Worm (Caenorhabditis elegans) whole organism, young adult: Measurements from ENCODE around the gene cpg-1.

Experiments
- B0035.1 ChIP-seq: sonication (generic microtip); optimal IDR thresholded peaks from 2 replicates; lab custom pipeline; 2016; ENCODE audit warnings: missing genetic modification characterization, mild to moderate bottlenecking, missing compliant biosample characterization, missing genotype, missing genetic modification reagents
- C17E4.6 ChIP-seq: fragments of 200-800 bp; sonication (Bioruptor generic); IDR thresholded peaks from 2 replicates; pipeline ENCODE4 v1.3.6; 2022; ENCODE audit warnings: missing genetic modification reagents, missing genetic modification characterization, missing compliant biosample characterization
- D2030.7 ChIP-seq: fragments of 200-800 bp; sonication (Bioruptor generic); IDR thresholded peaks from 2 replicates; pipeline ENCODE4 v1.3.6; 2022; ENCODE audit warnings: missing genetic modification reagents, missing genetic modification characterization, missing compliant biosample characterization
- F33H1.4 ChIP-seq: fragments of 200-800 bp; sonication (Bioruptor generic); IDR thresholded peaks from 2 replicates; pipeline ENCODE4 v1.3.6; 2022; ENCODE audit warnings: missing genetic modification reagents, missing genetic modification characterization, missing compliant biosample characterization
- K11D2.4 ChIP-seq: fragments of 200-800 bp; sonication (Bioruptor generic); IDR thresholded peaks from 2 replicates; pipeline ENCODE4 v1.3.6; 2022; ENCODE audit warnings: missing genetic modification reagents, missing genetic modification characterization, missing compliant biosample characterization
- Y79H2A.3 ChIP-seq: fragments of 200-800 bp; sonication (Bioruptor generic); conservative IDR thresholded peaks from 2 replicates; pipeline ENCODE4 v1.3.6; 2022; ENCODE audit warnings: missing genetic modification reagents, missing genetic modification characterization, missing compliant biosample characterization
- ZK185.1 ChIP-seq: sonication (generic microtip); optimal IDR thresholded peaks from 2 replicates; lab custom pipeline; 2016; ENCODE audit warnings: mild to moderate bottlenecking, missing genetic modification characterization, missing compliant biosample characterization; ENCODE audit not compliant: poor library complexity, severe bottlenecking
- attf-3 ChIP-seq: fragments of 200-800 bp; sonication (Bioruptor generic); conservative IDR thresholded peaks from 2 replicates; pipeline ENCODE4 v1.3.6; 2022; ENCODE audit warnings: missing genetic modification reagents, missing genetic modification characterization, missing compliant biosample characterization
- attf-5 ChIP-seq: fragments of 200-800 bp; sonication (Bioruptor generic); optimal IDR thresholded peaks from 2 replicates; lab custom pipeline; 2018; ENCODE audit warnings: mild to moderate bottlenecking, missing genetic modification characterization, missing compliant biosample characterization
- cebp-1 ChIP-seq, 2 experiments: fragments of 200-800 bp in 1 of 2; sonication (Bioruptor generic) in 1 of 2; sonication (generic microtip) in 1 of 2; IDR thresholded peaks in 1 of 2; optimal IDR thresholded peaks in 1 of 2; 2 replicates each; pipeline versions ENCODE4 v1.3.6 to Lab custom; 2017 to 2022; ENCODE audit warnings: missing compliant biosample characterization in 2 of 2, missing genetic modification characterization in 2 of 2, mild to moderate bottlenecking in 1 of 2, missing genetic modification reagents in 1 of 2, moderate library complexity in 1 of 2
- ceh-40 ChIP-seq: fragments of 200-800 bp; sonication (Bioruptor generic); IDR thresholded peaks from 2 replicates; pipeline ENCODE4 v1.3.6; 2022; ENCODE audit warnings: missing genetic modification characterization, missing compliant biosample characterization
- ceh-79 ChIP-seq: sonication (generic microtip); optimal IDR thresholded peaks from 2 replicates; lab custom pipeline; 2017; ENCODE audit warnings: mild to moderate bottlenecking, missing genetic modification characterization, missing compliant biosample characterization
- ceh-91 ChIP-seq: fragments of 200-800 bp; sonication (Bioruptor generic); IDR thresholded peaks from 2 replicates; pipeline ENCODE4 v1.3.6; 2022; ENCODE audit warnings: missing genetic modification reagents, missing genetic modification characterization, missing compliant biosample characterization
- die-1 ChIP-seq: sonication (generic microtip); optimal IDR thresholded peaks from 2 replicates; lab custom pipeline; 2016; ENCODE audit warnings: missing genotype, mild to moderate bottlenecking, missing genetic modification characterization, missing compliant biosample characterization
- egrh-3 ChIP-seq: fragments of 200-800 bp; sonication (Bioruptor generic); IDR thresholded peaks from 2 replicates; pipeline ENCODE4 v1.3.6; 2022; ENCODE audit warnings: missing genetic modification reagents, missing genetic modification characterization, missing compliant biosample characterization
- ets-4 ChIP-seq: fragments of 200-800 bp; sonication (Bioruptor generic); optimal IDR thresholded peaks from 2 replicates; lab custom pipeline; 2018; ENCODE audit warnings: mild to moderate bottlenecking, missing genetic modification characterization, missing compliant biosample characterization
- gei-17 ChIP-seq: fragments of 200-800 bp; sonication (Bioruptor generic); optimal IDR thresholded peaks from 2 replicates; lab custom pipeline; 2018; ENCODE audit warnings: mild to moderate bottlenecking, missing genetic modification characterization, missing compliant biosample characterization
- hmg-1.2 ChIP-seq: fragments of 200-800 bp; sonication (Bioruptor generic); IDR thresholded peaks from 2 replicates; pipeline ENCODE4 v1.3.6; 2022; ENCODE audit warnings: missing genetic modification reagents, missing genetic modification characterization, missing compliant biosample characterization
- hmg-20 ChIP-seq: fragments of 200-800 bp; sonication (Bioruptor generic); IDR thresholded peaks from 2 replicates; pipeline ENCODE4 v1.3.6; 2022; ENCODE audit warnings: missing genetic modification reagents, missing genetic modification characterization, missing compliant biosample characterization
- hrde-1 ChIP-seq: sonication (generic microtip); optimal IDR thresholded peaks from 2 replicates; lab custom pipeline; 2016; ENCODE audit warnings: missing genetic modification characterization, mild to moderate bottlenecking, missing compliant biosample characterization, moderate library complexity, missing genotype, missing genetic modification reagents, borderline replicate concordance
- hsf-1 ChIP-seq: fragments of 200-800 bp; sonication (Bioruptor generic); IDR thresholded peaks from 2 replicates; pipeline ENCODE4 v1.3.6; 2022; ENCODE audit warnings: missing genetic modification reagents, missing genetic modification characterization, missing compliant biosample characterization
- lin-35 ChIP-seq, 3 experiments: fragments of 150-350 bp in 2 of 3; sonication (generic microtip) in 1 of 3; optimal IDR thresholded peaks; 2 replicates each; lab custom pipeline; 2014 to 2018; ENCODE audit warnings: missing biosample characterization in 3 of 3, missing genetic modification characterization in 3 of 3, missing genetic modification reagents in 3 of 3
- lin-54 ChIP-seq: fragments of 200-800 bp; sonication (Bioruptor generic); optimal IDR thresholded peaks from 2 replicates; lab custom pipeline; 2018; ENCODE audit warnings: mild to moderate bottlenecking, missing genetic modification characterization, missing compliant biosample characterization
- lsl-1 ChIP-seq: fragments of 200-800 bp; sonication (Bioruptor generic); optimal IDR thresholded peaks from 2 replicates; lab custom pipeline; 2018; ENCODE audit warnings: mild to moderate bottlenecking, missing genetic modification characterization, moderate library complexity, missing compliant biosample characterization
- madf-10 ChIP-seq: sonication (generic microtip); optimal IDR thresholded peaks from 2 replicates; lab custom pipeline; 2016; ENCODE audit warnings: mild to moderate bottlenecking, missing genetic modification characterization, missing compliant biosample characterization
- madf-3 ChIP-seq: fragments of 200-800 bp; sonication (Bioruptor generic); IDR thresholded peaks from 2 replicates; pipeline ENCODE4 v1.3.6; 2022; ENCODE audit warnings: missing genetic modification reagents, missing genetic modification characterization, missing compliant biosample characterization
- madf-6 ChIP-seq: fragments of 200-800 bp; sonication (Bioruptor generic); IDR thresholded peaks from 2 replicates; pipeline ENCODE4 v1.3.6; 2022; ENCODE audit warnings: missing genetic modification reagents, missing genetic modification characterization, missing compliant biosample characterization
- madf-8 ChIP-seq: fragments of 200-800 bp; sonication (Bioruptor generic); conservative IDR thresholded peaks from 2 replicates; pipeline ENCODE4 v1.3.6; 2022; ENCODE audit warnings: missing genetic modification reagents, missing genetic modification characterization, missing compliant biosample characterization
- mcd-1 ChIP-seq: fragments of 200-800 bp; sonication (Bioruptor generic); IDR thresholded peaks from 2 replicates; pipeline ENCODE4 v1.3.6; 2022; ENCODE audit warnings: missing genetic modification reagents, missing genetic modification characterization, missing compliant biosample characterization
- mel-28 ChIP-seq: sonication (generic microtip); optimal IDR thresholded peaks from 2 replicates; lab custom pipeline; 2016; ENCODE audit warnings: borderline replicate concordance, mild to moderate bottlenecking, missing genetic modification characterization, missing compliant biosample characterization
- mxl-1 ChIP-seq: sonication (generic microtip); optimal IDR thresholded peaks from 2 replicates; lab custom pipeline; 2016; ENCODE audit warnings: missing genetic modification characterization, missing compliant biosample characterization
- nfya-2 ChIP-seq: fragments of 200-800 bp; sonication (Bioruptor generic); IDR thresholded peaks from 2 replicates; pipeline ENCODE4 v1.3.6; 2022; ENCODE audit warnings: missing genetic modification reagents, missing genetic modification characterization, missing compliant biosample characterization
- rcor-1 ChIP-seq: fragments of 200-800 bp; sonication (Bioruptor generic); IDR thresholded peaks from 2 replicates; pipeline ENCODE4 v1.3.6; 2022; ENCODE audit warnings: missing genetic modification reagents, missing genetic modification characterization, missing compliant biosample characterization
- sea-2 ChIP-seq: fragments of 200-800 bp; sonication (Bioruptor generic); IDR thresholded peaks from 2 replicates; pipeline ENCODE4 v1.3.6; 2022; ENCODE audit warnings: missing genetic modification characterization, missing compliant biosample characterization
- snpc-3.4 ChIP-seq: sonication (generic microtip); optimal IDR thresholded peaks from 2 replicates; lab custom pipeline; 2017; ENCODE audit warnings: missing genetic modification characterization, mild to moderate bottlenecking, missing compliant biosample characterization, antibody characterized with exemption, moderate library complexity, missing genotype, missing genetic modification reagents
- sptf-2 ChIP-seq: fragments of 200-800 bp; sonication (Bioruptor generic); optimal IDR thresholded peaks from 2 replicates; lab custom pipeline; 2018; ENCODE audit warnings: mild to moderate bottlenecking, missing genetic modification characterization, missing compliant biosample characterization
- xnd-1 ChIP-seq: sonication (generic microtip); optimal IDR thresholded peaks from 2 replicates; lab custom pipeline; 2016; ENCODE audit warnings: missing genotype, missing genetic modification reagents, missing genetic modification characterization, missing compliant biosample characterization
- zim-3 ChIP-seq: sonication (generic microtip); optimal IDR thresholded peaks from 2 replicates; lab custom pipeline; 2017; ENCODE audit warnings: mild to moderate bottlenecking, missing genetic modification characterization, moderate library complexity, missing compliant biosample characterization
- ztf-25 ChIP-seq: fragments of 200-800 bp; sonication (Bioruptor generic); IDR thresholded peaks from 2 replicates; pipeline ENCODE4 v1.3.6; 2022; ENCODE audit warnings: missing genetic modification reagents, missing genetic modification characterization, missing compliant biosample characterization
- ztf-26 ChIP-seq: sonication (generic microtip); optimal IDR thresholded peaks from 2 replicates; lab custom pipeline; 2017; ENCODE audit warnings: missing genetic modification characterization, missing compliant biosample characterization

cpg-1 gene

DNA sequence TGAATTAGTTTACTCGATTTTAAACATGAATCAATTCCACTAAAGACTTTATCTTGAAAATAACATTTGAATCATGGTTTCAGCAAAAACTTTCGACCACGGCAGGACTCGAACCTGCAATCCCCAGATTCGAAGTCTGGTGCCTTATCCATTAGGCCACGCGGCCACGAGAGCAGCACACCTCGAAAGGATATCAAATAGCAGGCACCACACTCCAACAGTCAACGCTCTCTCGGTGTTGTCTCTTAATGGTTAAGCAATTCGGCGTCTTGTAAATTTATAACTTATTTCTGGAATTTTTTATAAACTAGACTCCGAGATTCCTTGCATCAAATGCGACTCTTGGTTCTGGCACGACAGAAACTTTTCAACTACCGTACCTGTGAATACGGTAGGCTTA is 18.4 kb upstream of the cpg-1 start (continued):
- 0 out of 2 replicates have a peak, but pooled peaks have one; percentile 57 for TF ChIP-seq ceh-40 (GFP tag; lab: Robert Waterston, UW)
- no peak for TF ChIP-seq ets-4
- TF ChIP-seq hsf-1 (GFP tag; lab: Robert Waterston, UW), result peak; percentile 46; the same call in 1 of the 2 replicates
- peak; percentile 66 for TF ChIP-seq ztf-26
- peak; percentile 67; the same call in 1 of the 2 replicates for TF ChIP-seq ztf-25 (GFP tag; lab: Robert Waterston, UW)
- TF ChIP-seq mcd-1 (GFP tag; lab: Robert Waterston, UW), result peak; percentile 70
- peak; percentile 20 for TF ChIP-seq xnd-1 (tag; lab: Kevin White, UChicago)
- TF ChIP-seq K11D2.4 (GFP tag; lab: Robert Waterston, UW), result 0 out of 2 replicates have a peak, but pooled peaks have one; percentile 45
- TF ChIP-seq sptf-2 (GFP tag; lab: Kevin White, UChicago), result no peak
- TF ChIP-seq mxl-1 (tag; lab: Kevin White, UChicago), result peak; percentile 78
- no peak for TF ChIP-seq Y79H2A.3 (GFP tag; lab: Robert Waterston, UW)
- no peak for TF ChIP-seq nfya-2 (GFP tag; lab: Robert Waterston, UW)
- peak; percentile 90 for TF ChIP-seq ZK185.1 (tag; lab: Kevin White, UChicago)
- peak; percentile 52 for TF ChIP-seq zim-3 (tag; lab: Kevin White, UChicago)
- TF ChIP-seq B0035.1 (tag; lab: Kevin White, UChicago), result peak; percentile 80
- peak; percentile 64; the same call in 1 of the 2 replicates for TF ChIP-seq sea-2 (GFP tag; lab: Robert Waterston, UW)
- no peak; the same call in 1 of the 2 replicates for TF ChIP-seq madf-8 (GFP tag; lab: Robert Waterston, UW)
- no peak for TF ChIP-seq gei-17
- TF ChIP-seq hmg-20, result peak; percentile 54; the same call in 1 of the 2 replicates
- peak; percentile 70 for TF ChIP-seq ceh-79 (tag; lab: Kevin White, UChicago)
- 0 out of 2 replicates have a peak, but pooled peaks have one; percentile 62 for TF ChIP-seq madf-3 (GFP tag; lab: Robert Waterston, UW)
- TF ChIP-seq die-1 (tag; lab: Kevin White, UChicago), result peak; percentile 80
- TF ChIP-seq attf-3 (GFP tag; lab: Robert Waterston, UW), result no peak; the same call in 1 of the 2 replicates
- peak; percentile 64 for TF ChIP-seq hrde-1 (tag; lab: Kevin White, UChicago)
- peak in 1 of 3 experiments; percentile 68 for TF ChIP-seq lin-35 (GFP tag; optimal IDR thresholded peaks at IDR 0.05; lab: Kevin White, UChicago)
- TF ChIP-seq attf-5, result peak; percentile 52
- TF ChIP-seq madf-6 (GFP tag; lab: Robert Waterston, UW), result peak; percentile 77
- 0 out of 2 replicates have a peak, but pooled peaks have one; percentile 36 for TF ChIP-seq C17E4.6 (GFP tag; lab: Robert Waterston, UW)
- no peak for TF ChIP-seq cebp-1 (GFP tag; IDR thresholded peaks at IDR 0.05; lab: Robert Waterston, UW)
- TF ChIP-seq cebp-1 (tag; optimal IDR thresholded peaks at IDR 0.05; lab: Kevin White, UChicago), result peak; percentile 72
- 0 out of 2 replicates have a peak, but pooled peaks have one; percentile 20 for TF ChIP-seq ceh-91 (GFP tag; lab: Robert Waterston, UW)
- TF ChIP-seq hmg-1.2 (GFP tag; lab: Robert Waterston, UW), result peak; percentile 75
- TF ChIP-seq egrh-3 (GFP tag; lab: Robert Waterston, UW), result no peak; the same call in 1 of the 2 replicates
- TF ChIP-seq lsl-1, result peak; percentile 64
- peak; percentile 72 for TF ChIP-seq madf-10 (tag; lab: Kevin White, UChicago)
- TF ChIP-seq mel-28 (tag; lab: Kevin White, UChicago), result no peak
- TF ChIP-seq snpc-3.4 (tag; lab: Kevin White, UChicago), result no peak
- TF ChIP-seq lin-54 (GFP tag; lab: Kevin White, UChicago), result peak; percentile 53
- peak; percentile 58 for TF ChIP-seq F33H1.4 (GFP tag; lab: Robert Waterston, UW)
- peak; percentile 81 for TF ChIP-seq rcor-1
- TF ChIP-seq D2030.7, result peak; percentile 55
